Fruit fly (Drosophila melanogaster): ENCODE data around the gene CG42521.

Gene CG42521

dm6 chr3L:10648431-10648830, 25.1 kb upstream of the CG42521 start (continued):
- TF ChIP-seq CG11093 (GFP tag; IDR thresholded peaks at IDR 0.05): 0 out of 3 replicates have a peak, but pooled peaks have one; percentile 13
- 0 out of 3 replicates have a peak, but pooled peaks have one; percentile 45 for TF ChIP-seq zfh1 (GFP tag; IDR thresholded peaks at IDR 0.05)
- peak; percentile 77 for TF ChIP-seq sens (GFP tag)
- TF ChIP-seq Hmx (GFP tag; optimal IDR thresholded peaks at IDR 0.05): no peak

- TF ChIP-seq CG43689 (GFP tag; IDR thresholded peaks at IDR 0.05) (no peak), row (GFP tag; IDR thresholded peaks at IDR 0.05) (peak; percentile 8; the same call in 1 of the 3 replicates), sob (GFP tag; IDR thresholded peaks at IDR 0.05) (no peak), CG2120 (GFP tag; optimal IDR thresholded peaks at IDR 0.05) (no peak), Fer3 (tag; optimal IDR thresholded peaks at IDR 0.05) (no peak), sens (GFP tag) (peak; percentile 58), esg (GFP tag; conservative IDR thresholded peaks at IDR 0.05) (0 out of 2 replicates have a peak, but pooled peaks have one; percentile 5), h (optimal IDR thresholded peaks at IDR 0.05) (no peak)
Observed at dm6 chr3L:10647158-10647557, 23.8 kb upstream of the CG42521 start.

dm6 chr3L:10645965-10646364, 22.6 kb upstream of the CG42521 start:
- peak; percentile 12 for TF ChIP-seq CG12769 (tag; optimal IDR thresholded peaks at IDR 0.05)
- no peak for TF ChIP-seq CG4360 (GFP tag; IDR thresholded peaks at IDR 0.05)
- TF ChIP-seq Meics (GFP tag; optimal IDR thresholded peaks at IDR 0.05): no peak
- TF ChIP-seq Hr78 (GFP tag; optimal IDR thresholded peaks at IDR 0.05): no peak
- TF ChIP-seq NC2α (GFP tag; optimal IDR thresholded peaks at IDR 0.05): no peak
- TF ChIP-seq trh (GFP tag; optimal IDR thresholded peaks at IDR 0.05): no peak
- no peak for TF ChIP-seq CG12155 (GFP tag; optimal IDR thresholded peaks at IDR 0.05)
- TF ChIP-seq Doc2 (GFP tag; IDR thresholded peaks at IDR 0.05): no peak
- TF ChIP-seq CG9609 (GFP tag; optimal IDR thresholded peaks at IDR 0.05): no peak
- no peak for TF ChIP-seq CrebB (tag; optimal IDR thresholded peaks at IDR 0.05)
- 0 out of 2 replicates have a peak, but pooled peaks have one; percentile 25 for TF ChIP-seq CG16779 (GFP tag; IDR thresholded peaks at IDR 0.05)
- 0 out of 3 replicates have a peak, but pooled peaks have one; percentile 39 for TF ChIP-seq CG2889 (GFP tag; IDR thresholded peaks at IDR 0.05)
- no peak for TF ChIP-seq psq (GFP tag; optimal IDR thresholded peaks at IDR 0.05)
- no peak for TF ChIP-seq tin (GFP tag; optimal IDR thresholded peaks at IDR 0.05)
- TF ChIP-seq Max (GFP tag; optimal IDR thresholded peaks at IDR 0.05): no peak
- TF ChIP-seq crol (GFP tag; IDR thresholded peaks at IDR 0.05): no peak
- no peak for TF ChIP-seq slbo (GFP tag; IDR thresholded peaks at IDR 0.05)
- TF ChIP-seq btn (GFP tag; optimal IDR thresholded peaks at IDR 0.05): no peak
- no peak for TF ChIP-seq Sry-δ (GFP tag; optimal IDR thresholded peaks at IDR 0.05)
- TF ChIP-seq Asciz (GFP tag; optimal IDR thresholded peaks at IDR 0.05): no peak
- no peak for TF ChIP-seq CG15269 (tag; optimal IDR thresholded peaks at IDR 0.05)
- TF ChIP-seq CG8281 (tag; optimal IDR thresholded peaks at IDR 0.05): peak; percentile 97
- no peak for TF ChIP-seq Ravus (GFP tag; IDR thresholded peaks at IDR 0.05)
- no peak for TF ChIP-seq dmrt99B (tag; optimal IDR thresholded peaks at IDR 0.05)
- no peak for TF ChIP-seq slp2 (GFP tag; optimal IDR thresholded peaks at IDR 0.05)
- no peak for TF ChIP-seq CG3838 (GFP tag; optimal IDR thresholded peaks at IDR 0.05)
- TF ChIP-seq Adf1 (GFP tag; IDR thresholded peaks at IDR 0.05): no peak
- no peak for TF ChIP-seq mirr (GFP tag; optimal IDR thresholded peaks at IDR 0.05)
- no peak for TF ChIP-seq CG4854 (GFP tag; optimal IDR thresholded peaks at IDR 0.05)
- TF ChIP-seq ERR (GFP tag; optimal IDR thresholded peaks at IDR 0.05): no peak
- peak; percentile 46; the same call in 1 of the 3 replicates for TF ChIP-seq ci (GFP tag; IDR thresholded peaks at IDR 0.05)
- no peak for TF ChIP-seq CG4328 (GFP tag; optimal IDR thresholded peaks at IDR 0.05)
- no peak for TF ChIP-seq CG12942 (GFP tag; optimal IDR thresholded peaks at IDR 0.05)
- peak; percentile 43; the same call in 1 of the 4 replicates for TF ChIP-seq chinmo (GFP tag; IDR thresholded peaks at IDR 0.05; ENCODE audit: partially characterized antibody)
- no peak for TF ChIP-seq zen (tag; optimal IDR thresholded peaks at IDR 0.05)
- peak; percentile 43 for TF ChIP-seq grau (tag; optimal IDR thresholded peaks at IDR 0.05)
- no peak for TF ChIP-seq D (optimal IDR thresholded peaks at IDR 0.05)
- TF ChIP-seq D (GFP tag; optimal IDR thresholded peaks at IDR 0.05): no peak
- TF ChIP-seq ssp (GFP tag; IDR thresholded peaks at IDR 0.05): no peak
